Fruit fly (Drosophila melanogaster) whole organism, embryonic: ENCODE data around the gene Nsf2.

Source experiments
- CG33213 ChIP-seq: fragments of 200-800 bp; sonication (Bioruptor generic); optimal IDR thresholded peaks from 3 replicates; lab custom pipeline; 2016; ENCODE audit warnings: missing biosample characterization, missing genetic modification characterization
- CG4730 ChIP-seq: fragments of 200-800 bp; sonication (Bioruptor generic); IDR thresholded peaks from 2 replicates; pipeline ENCODE4 v1.3.6; 2022; ENCODE audit warnings: missing biosample characterization, missing genetic modification characterization
- Dll ChIP-seq: fragments of 200-800 bp; sonication (Bioruptor generic); IDR thresholded peaks from 4 replicates; pipeline ENCODE4 v1.3.6; 2022; ENCODE audit warnings: missing biosample characterization, missing genetic modification characterization; ENCODE audit not compliant: partially characterized antibody

DNA sequence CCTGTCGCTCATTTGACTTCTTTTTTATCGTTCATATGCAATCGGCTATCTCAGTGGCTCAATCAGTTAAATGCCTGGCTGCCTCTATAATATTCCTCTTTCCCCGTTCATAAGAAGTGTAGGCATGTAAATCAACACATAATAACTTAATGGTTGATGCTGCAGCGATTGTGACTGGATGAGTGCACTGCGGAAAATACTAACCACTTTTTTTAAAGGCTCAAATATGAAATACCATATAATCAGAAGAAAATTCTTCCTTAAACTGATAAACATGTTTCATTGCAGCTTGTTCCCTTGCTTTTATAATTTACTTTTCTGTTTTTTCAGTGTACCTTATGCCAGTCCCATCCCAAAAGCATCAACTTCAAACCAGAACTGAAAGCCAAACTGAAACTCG lies 47.1 kb upstream of the Nsf2 start:
- TF ChIP-seq Dll (GFP tag; lab: Robert Waterston, UW) = no peak
- no peak for TF ChIP-seq CG33213 (GFP tag; lab: Kevin White, UChicago)
- TF ChIP-seq CG4730 (GFP tag; lab: Robert Waterston, UW) = no peak
